Worm (Caenorhabditis elegans) whole organism, L4 larva: Measurements from ENCODE around the gene ZK353.3.

ENCODE experiments used
- D1046.2 ChIP-seq: fragments of 200-800 bp; sonication (Bioruptor generic); IDR thresholded peaks from 2 replicates; pipeline ENCODE4 v1.3.6; 2022; ENCODE audit warnings: missing genetic modification characterization, missing compliant biosample characterization
- F10B5.3 ChIP-seq: sonication (generic microtip); optimal IDR thresholded peaks from 2 replicates; lab custom pipeline; 2016; ENCODE audit warnings: mild to moderate bottlenecking, missing genetic modification characterization, missing compliant biosample characterization
- F37D6.2 ChIP-seq: sonication (generic microtip); optimal IDR thresholded peaks from 2 replicates; lab custom pipeline; 2016; ENCODE audit warnings: mild to moderate bottlenecking, missing genetic modification characterization, missing compliant biosample characterization
- F44E2.7 ChIP-seq: fragments of 200-800 bp; sonication (Bioruptor generic); IDR thresholded peaks from 2 replicates; pipeline ENCODE4 v2.1.2; 2022; ENCODE audit warnings: missing genetic modification characterization, missing compliant biosample characterization
- Y75B8A.6 ChIP-seq: fragments of 200-800 bp; sonication (Bioruptor generic); IDR thresholded peaks from 2 replicates; pipeline ENCODE4 v1.3.6; 2022; ENCODE audit warnings: missing genetic modification reagents, missing genetic modification characterization, missing compliant biosample characterization
- ZK546.5 ChIP-seq, 2 experiments: sonication (generic microtip); optimal IDR thresholded peaks; 2 replicates each; lab custom pipeline; 2017; ENCODE audit warnings: missing biosample characterization in 2 of 2, missing genetic modification characterization in 2 of 2
- aha-1 ChIP-seq: fragments of 150-350 bp; peaks from one replicate; lab custom pipeline; 2014; ENCODE audit warnings: missing biosample characterization, missing genetic modification characterization
- ama-1 ChIP-seq: fragments of 150-350 bp; optimal IDR thresholded peaks from 2 replicates; lab custom pipeline; 2014; ENCODE audit warnings: inconsistent platforms, mixed read lengths
- ceh-28 ChIP-seq: fragments of 150-350 bp; optimal IDR thresholded peaks from 2 replicates; lab custom pipeline; 2014; ENCODE audit warnings: missing biosample characterization, missing genetic modification reagents, missing genetic modification characterization
- ceh-62 ChIP-seq: sonication (generic microtip); optimal IDR thresholded peaks from 2 replicates; lab custom pipeline; 2017; ENCODE audit warnings: missing biosample characterization, missing genetic modification characterization
- ces-1 ChIP-seq: fragments of 150-350 bp; sonication (generic microtip); optimal IDR thresholded peaks from 4 replicates; lab custom pipeline; 2014; ENCODE audit warnings: missing biosample characterization, missing genetic modification reagents, missing genetic modification characterization
- daf-16 ChIP-seq, 3 experiments: sonication (generic microtip); optimal IDR thresholded peaks; 2 replicates each; lab custom pipeline; 2016 to 2017; ENCODE audit warnings: missing genetic modification characterization in 3 of 3, missing genetic modification reagents in 3 of 3, mild to moderate bottlenecking in 2 of 3, missing compliant biosample characterization in 2 of 3, missing biosample characterization in 1 of 3, moderate library complexity in 1 of 3
- dmd-6 ChIP-seq: fragments of 200-800 bp; sonication (Bioruptor generic); IDR thresholded peaks from 2 replicates; pipeline ENCODE4 v1.3.6; 2022; ENCODE audit warnings: missing genetic modification reagents, missing genetic modification characterization, missing compliant biosample characterization
- dpl-1 ChIP-seq: fragments of 150-350 bp; optimal IDR thresholded peaks from 2 replicates; lab custom pipeline; 2014; ENCODE audit warnings: missing biosample characterization, missing genetic modification reagents, missing genetic modification characterization
- dve-1 ChIP-seq: sonication (generic microtip); optimal IDR thresholded peaks from 2 replicates; lab custom pipeline; 2017; ENCODE audit warnings: antibody characterized with exemption, mild to moderate bottlenecking, missing genetic modification characterization, missing compliant biosample characterization; ENCODE audit not compliant: insufficient read depth
- fos-1 ChIP-seq: fragments of 150-350 bp; optimal IDR thresholded peaks from 2 replicates; lab custom pipeline; 2014; ENCODE audit warnings: missing biosample characterization, missing genetic modification characterization
- gei-8 ChIP-seq: fragments of 200-800 bp; sonication (Bioruptor generic); optimal IDR thresholded peaks from 2 replicates; lab custom pipeline; 2018; ENCODE audit warnings: mild to moderate bottlenecking, missing genetic modification characterization, missing compliant biosample characterization
- hif-1 ChIP-seq, 2 experiments: sonication (generic microtip); optimal IDR thresholded peaks; 2 replicates each; lab custom pipeline; 2016 to 2017; ENCODE audit warnings: missing compliant biosample characterization in 2 of 2, missing genetic modification characterization in 2 of 2, missing genetic modification reagents in 2 of 2, missing genotype in 2 of 2, mild to moderate bottlenecking in 1 of 2
- hlh-11 ChIP-seq: fragments of 200-800 bp; sonication (Bioruptor generic); optimal IDR thresholded peaks from 2 replicates; lab custom pipeline; 2018; ENCODE audit warnings: mild to moderate bottlenecking, missing genetic modification characterization, missing compliant biosample characterization
- hlh-30 ChIP-seq: sonication (generic microtip); optimal IDR thresholded peaks from 2 replicates; lab custom pipeline; 2017; ENCODE audit warnings: antibody characterized with exemption, mild to moderate bottlenecking, missing genetic modification characterization, missing compliant biosample characterization; ENCODE audit not compliant: insufficient read depth
- hmg-1.1 ChIP-seq: fragments of 200-800 bp; sonication (Bioruptor generic); IDR thresholded peaks from 2 replicates; pipeline ENCODE4 v1.3.6; 2022; ENCODE audit warnings: missing genetic modification reagents, missing genetic modification characterization, missing compliant biosample characterization
- lin-13 ChIP-seq: fragments of 150-350 bp; optimal IDR thresholded peaks from 2 replicates; lab custom pipeline; 2014; ENCODE audit warnings: missing biosample characterization, missing genetic modification reagents, missing genetic modification characterization
- lin-38 ChIP-seq: fragments of 200-800 bp; sonication (Bioruptor generic); IDR thresholded peaks from 2 replicates; pipeline ENCODE4 v1.3.6; 2022; ENCODE audit warnings: missing genetic modification reagents, missing genetic modification characterization, missing compliant biosample characterization
- lsy-2 ChIP-seq, 2 experiments: fragments of 150-350 bp in 1 of 2; sonication (generic microtip) in 1 of 2; optimal IDR thresholded peaks; 2 replicates each; lab custom pipeline; 2014 to 2017; ENCODE audit warnings: missing biosample characterization in 2 of 2, missing genetic modification characterization in 2 of 2
- mdl-1 ChIP-seq, 2 experiments: fragments of 150-350 bp in 1 of 2; sonication (generic microtip) in 1 of 2; optimal IDR thresholded peaks; 2 replicates each; lab custom pipeline; 2014 to 2017; ENCODE audit warnings: missing biosample characterization in 2 of 2, missing genetic modification characterization in 2 of 2
- mep-1 ChIP-seq: fragments of 150-350 bp; sonication (generic microtip); optimal IDR thresholded peaks from 3 replicates; lab custom pipeline; 2014; ENCODE audit warnings: missing biosample characterization, missing genetic modification characterization
- mes-2 ChIP-seq: sonication (generic microtip); optimal IDR thresholded peaks from 2 replicates; lab custom pipeline; 2016; ENCODE audit warnings: missing genotype, mild to moderate bottlenecking, missing genetic modification characterization, missing compliant biosample characterization; ENCODE audit not compliant: poor library complexity, severe bottlenecking
- nhr-25 ChIP-seq: sonication (generic microtip); optimal IDR thresholded peaks from 2 replicates; lab custom pipeline; 2017; ENCODE audit warnings: missing genetic modification characterization, mild to moderate bottlenecking, missing compliant biosample characterization, antibody characterized with exemption, moderate library complexity, borderline replicate concordance; ENCODE audit not compliant: insufficient read depth
- nhr-28 ChIP-seq: fragments of 150-350 bp; optimal IDR thresholded peaks from 2 replicates; lab custom pipeline; 2014; ENCODE audit warnings: missing biosample characterization, missing genetic modification characterization
- nhr-48 ChIP-seq: sonication (generic microtip); optimal IDR thresholded peaks from 2 replicates; lab custom pipeline; 2016; ENCODE audit warnings: mild to moderate bottlenecking, missing genetic modification characterization, missing compliant biosample characterization
- nhr-6 ChIP-seq: fragments of 150-350 bp; optimal IDR thresholded peaks from 2 replicates; lab custom pipeline; 2014; ENCODE audit warnings: missing biosample characterization, missing genetic modification characterization
- nhr-77 ChIP-seq: fragments of 150-350 bp; optimal IDR thresholded peaks from 2 replicates; lab custom pipeline; 2014; ENCODE audit warnings: missing biosample characterization, missing genetic modification characterization
- php-3 ChIP-seq: fragments of 200-800 bp; sonication (Bioruptor generic); IDR thresholded peaks from 2 replicates; pipeline ENCODE4 v1.3.6; 2022; ENCODE audit warnings: missing genetic modification reagents, missing genetic modification characterization, missing compliant biosample characterization
- pqm-1 ChIP-seq: sonication (generic microtip); optimal IDR thresholded peaks from 2 replicates; lab custom pipeline; 2017; ENCODE audit warnings: missing biosample characterization, missing genetic modification characterization
- rbr-2 ChIP-seq: sonication (generic microtip); optimal IDR thresholded peaks from 2 replicates; lab custom pipeline; 2016; ENCODE audit warnings: missing genotype, missing genetic modification characterization, missing compliant biosample characterization
- skn-1 ChIP-seq: fragments of 150-350 bp; optimal IDR thresholded peaks from 2 replicates; lab custom pipeline; 2014; ENCODE audit warnings: missing biosample characterization, missing genetic modification characterization
- spr-1 ChIP-seq: sonication (generic microtip); optimal IDR thresholded peaks from 2 replicates; lab custom pipeline; 2016; ENCODE audit warnings: mild to moderate bottlenecking, missing genetic modification characterization, missing compliant biosample characterization

ZK353.3 gene

ce11 chrIII:8370188-8370587, 25.6 kb upstream of the ZK353.3 start:
- TF ChIP-seq F44E2.7 (GFP tag; lab: Robert Waterston, UW) (no peak), aha-1 (tag; lab: Kevin White, UChicago) (no peak), mes-2 (peak; percentile 24), F10B5.3 (tag; lab: Kevin White, UChicago) (no peak), nhr-25 (tag; lab: Kevin White, UChicago) (no peak), dpl-1 (GFP tag; lab: Kevin White, UChicago) (peak; percentile 37), fos-1 (tag; lab: Kevin White, UChicago) (no peak)

- no peak for TF ChIP-seq ZK546.5 (tag; optimal IDR thresholded peaks at IDR 0.05; lab: Kevin White, UChicago)
- TF ChIP-seq ces-1: no peak
- TF ChIP-seq hmg-1.1 (GFP tag; lab: Robert Waterston, UW): 0 out of 2 replicates have a peak, but pooled peaks have one; percentile 14
- TF ChIP-seq dve-1 (tag; lab: Kevin White, UChicago): peak; percentile 72
- peak; percentile 14 for TF ChIP-seq pqm-1 (tag; lab: Kevin White, UChicago)
- peak; percentile 44 for TF ChIP-seq nhr-6
- TF ChIP-seq lsy-2 (tag; optimal IDR thresholded peaks at IDR 0.05; lab: Kevin White, UChicago): peak in 1 of 2 experiments; percentile 37
- TF ChIP-seq nhr-77 (tag; lab: Kevin White, UChicago): peak; percentile 6
- peak; percentile 80 for TF ChIP-seq hlh-30 (tag; lab: Kevin White, UChicago)
- TF ChIP-seq hif-1 (tag; optimal IDR thresholded peaks at IDR 0.05; lab: Kevin White, UChicago): peak in 1 of 2 experiments; percentile 24
- TF ChIP-seq mep-1 (tag; lab: Kevin White, UChicago): peak; percentile 55
- no peak for TF ChIP-seq F37D6.2
- no peak for TF ChIP-seq daf-16 (GFP tag; optimal IDR thresholded peaks at IDR 0.05; lab: Kevin White, UChicago)
- TF ChIP-seq daf-16 (tag; optimal IDR thresholded peaks at IDR 0.05; lab: Kevin White, UChicago): peak; percentile 80
- TF ChIP-seq lin-13 (GFP tag; lab: Kevin White, UChicago): no peak
- TF ChIP-seq ceh-28: no peak
- TF ChIP-seq gei-8: no peak
- peak; percentile 60 for TF ChIP-seq hlh-11 (tag; lab: Kevin White, UChicago)
- TF ChIP-seq D1046.2 (GFP tag; lab: Robert Waterston, UW): no peak
- peak; percentile 53 for TF ChIP-seq nhr-28 (tag; lab: Kevin White, UChicago)
- no peak for TF ChIP-seq aha-1 (tag; lab: Kevin White, UChicago)
- TF ChIP-seq ama-1 (lab: Kevin White, UChicago): no peak
- TF ChIP-seq skn-1 (tag; lab: Kevin White, UChicago): no peak
- TF ChIP-seq mdl-1 (tag; optimal IDR thresholded peaks at IDR 0.05; lab: Kevin White, UChicago): peak; percentile 17 to 88
- peak; percentile 57; the same call in 1 of the 2 replicates for TF ChIP-seq dmd-6 (GFP tag; lab: Robert Waterston, UW)
- TF ChIP-seq spr-1: no peak
- peak; percentile 36 for TF ChIP-seq nhr-48 (tag; lab: Kevin White, UChicago)
- TF ChIP-seq mes-2: peak; percentile 20
- no peak for TF ChIP-seq ceh-62 (tag; lab: Kevin White, UChicago)
- TF ChIP-seq php-3 (GFP tag; lab: Robert Waterston, UW): peak; percentile 49; the same call in 1 of the 2 replicates
Measured at ce11 chrIII:8370846-8371257, 24.9 kb upstream of the ZK353.3 start.

ce11 chrIII:8371595-8372305, 24.0 kb upstream of the ZK353.3 start, which contains the start of gene lmbr-1:
Gene lmbr-1, plus strand, starts transcription at chrIII:8372255.
- TF ChIP-seq Y75B8A.6 (no peak), aha-1 (tag; lab: Kevin White, UChicago) (peak; percentile 65), lin-38 (GFP tag; lab: Robert Waterston, UW) (no peak), pqm-1 (tag; lab: Kevin White, UChicago) (no peak), rbr-2 (tag; lab: Kevin White, UChicago) (no peak)
